Fruit fly (Drosophila melanogaster) whole organism, wandering third instar larva: Measurements from ENCODE around the gene nop5.

Experiments
- CG32264 ChIP-seq: fragments of 200-800 bp; sonication (Bioruptor generic); optimal IDR thresholded peaks from 2 replicates; lab custom pipeline; 2016; ENCODE audit warnings: missing biosample characterization, missing genetic modification characterization
- CG9705 ChIP-seq: fragments of 200-800 bp; sonication (Bioruptor generic); optimal IDR thresholded peaks from 2 replicates; lab custom pipeline; 2018; ENCODE audit warnings: missing biosample characterization, mild to moderate bottlenecking, missing genetic modification characterization
- CrebA ChIP-seq: fragments of 200-800 bp; sonication (Bioruptor generic); optimal IDR thresholded peaks from 2 replicates; lab custom pipeline; 2016; ENCODE audit warnings: missing biosample characterization, mild to moderate bottlenecking, missing genetic modification characterization, borderline replicate concordance
- Dfd ChIP-seq: fragments of >200 bp; optimal IDR thresholded peaks from 2 replicates; lab custom pipeline; 2017; ENCODE audit warnings: missing biosample characterization, missing genetic modification characterization
- Dif ChIP-seq: fragments of 200-275, 200-300 bp; sonication (Bioruptor generic); optimal IDR thresholded peaks from 2 replicates; lab custom pipeline; 2018; ENCODE audit warnings: missing biosample characterization, missing genetic modification characterization; ENCODE audit not compliant: partially characterized antibody
- GATAd ChIP-seq: sonication (Bioruptor generic); optimal IDR thresholded peaks from 2 replicates; lab custom pipeline; 2016; ENCODE audit warnings: missing biosample characterization, missing genetic modification characterization
- HLH106 ChIP-seq: fragments of 200-800 bp; optimal IDR thresholded peaks from 3 replicates; lab custom pipeline; 2019; ENCODE audit warnings: missing biosample characterization, mild to moderate bottlenecking, missing genetic modification characterization, moderate library complexity
- Hnf4 ChIP-seq: fragments of 200-800 bp; sonication (Bioruptor generic); optimal IDR thresholded peaks from 2 replicates; lab custom pipeline; 2016; ENCODE audit warnings: missing biosample characterization, mild to moderate bottlenecking, missing genetic modification characterization
- Hr78 ChIP-seq: fragments of >200 bp; optimal IDR thresholded peaks from 2 replicates; lab custom pipeline; 2017; ENCODE audit warnings: missing biosample characterization, missing genetic modification characterization
- Hr83 ChIP-seq: fragments of 200-300 bp; sonication (Bioruptor generic); optimal IDR thresholded peaks from 2 replicates; lab custom pipeline; 2016; ENCODE audit warnings: missing biosample characterization, mild to moderate bottlenecking, missing genetic modification characterization, moderate library complexity; ENCODE audit not compliant: poor library complexity, severe bottlenecking
- Jra ChIP-seq: sonication (Bioruptor generic); optimal IDR thresholded peaks from 2 replicates; lab custom pipeline; 2016; ENCODE audit warnings: missing biosample characterization, missing genetic modification characterization
- Mio ChIP-seq: sonication (Bioruptor generic); optimal IDR thresholded peaks from 2 replicates; lab custom pipeline; 2016; ENCODE audit warnings: missing biosample characterization, missing genetic modification characterization
- Myc ChIP-seq: fragments of >200 bp; optimal IDR thresholded peaks from 2 replicates; lab custom pipeline; 2017
- N ChIP-seq: fragments of >200 bp; optimal IDR thresholded peaks from 2 replicates; lab custom pipeline; 2018; ENCODE audit warnings: missing biosample characterization, missing external identifiers, missing genetic modification characterization
- OdsH ChIP-seq: fragments of 200-800 bp; sonication (Bioruptor generic); optimal IDR thresholded peaks from 2 replicates; lab custom pipeline; 2016; ENCODE audit warnings: missing biosample characterization, mild to moderate bottlenecking, missing genetic modification characterization
- Rel ChIP-seq, 2 experiments: fragments of 200-800 bp; sonication (Bioruptor generic) in 1 of 2; optimal IDR thresholded peaks; 2 replicates in 1 of 2; 3 replicates in 1 of 2; lab custom pipeline; 2016 to 2019; ENCODE audit warnings: mild to moderate bottlenecking in 2 of 2, missing biosample characterization in 2 of 2, missing genetic modification characterization in 2 of 2, moderate library complexity in 1 of 2
- Sp1 ChIP-seq: fragments of 200-800 bp; sonication (Bioruptor generic); optimal IDR thresholded peaks from 3 replicates; lab custom pipeline; 2019; ENCODE audit warnings: missing biosample characterization, mild to moderate bottlenecking, missing genetic modification characterization, moderate library complexity
- brk ChIP-seq: fragments of 200-800 bp; sonication (Bioruptor generic); optimal IDR thresholded peaks from 2 replicates; lab custom pipeline; 2016; ENCODE audit warnings: missing biosample characterization, mild to moderate bottlenecking, missing genetic modification characterization
- dl ChIP-seq, 2 experiments: fragments of 175-275, 200-275 bp in 1 of 2; fragments of 200-275 bp in 1 of 2; sonication (Bioruptor generic); optimal IDR thresholded peaks; lab custom pipeline; 2018; ENCODE audit warnings: mild to moderate bottlenecking in 2 of 2, missing biosample characterization in 2 of 2, missing genetic modification characterization in 2 of 2, moderate library complexity in 2 of 2; ENCODE audit not compliant: partially characterized antibody in 2 of 2, insufficient read depth in 1 of 2
- dsf ChIP-seq: sonication (Bioruptor generic); optimal IDR thresholded peaks from 2 replicates; lab custom pipeline; 2016; ENCODE audit warnings: missing biosample characterization, missing genetic modification characterization, borderline replicate concordance
- ey ChIP-seq: fragments of 200-800 bp; sonication (Bioruptor generic); optimal IDR thresholded peaks from 2 replicates; lab custom pipeline; 2016; ENCODE audit warnings: missing biosample characterization, missing genetic modification characterization
- foxo ChIP-seq, 2 experiments: fragments of 200-800 bp; sonication (Bioruptor generic); optimal IDR thresholded peaks; 2 replicates in 1 of 2; 3 replicates in 1 of 2; lab custom pipeline; 2016 to 2017; ENCODE audit warnings: missing biosample characterization in 2 of 2, missing genetic modification characterization in 2 of 2
- h ChIP-seq: fragments of 200-800 bp; sonication (Bioruptor generic); optimal IDR thresholded peaks from 3 replicates; lab custom pipeline; 2016; ENCODE audit warnings: missing biosample characterization, mild to moderate bottlenecking, missing genetic modification characterization
- jim ChIP-seq: fragments of 175-275, 200-325 bp; sonication (Bioruptor generic); optimal IDR thresholded peaks from 2 replicates; lab custom pipeline; 2016; ENCODE audit warnings: missing biosample characterization, mild to moderate bottlenecking, missing genetic modification characterization
- lola ChIP-seq: fragments of >200 bp; optimal IDR thresholded peaks from 2 replicates; lab custom pipeline; 2017; ENCODE audit warnings: missing biosample characterization, missing genetic modification characterization
- pan ChIP-seq: fragments of >200 bp; optimal IDR thresholded peaks from 2 replicates; lab custom pipeline; 2017
- psq ChIP-seq: fragments of 200-800 bp; sonication (Bioruptor generic); optimal IDR thresholded peaks from 3 replicates; lab custom pipeline; 2017; ENCODE audit warnings: missing biosample characterization, mild to moderate bottlenecking, missing genetic modification characterization, moderate library complexity
- rgr ChIP-seq: fragments of 200-800 bp; sonication (Bioruptor generic); optimal IDR thresholded peaks from 3 replicates; lab custom pipeline; 2016; ENCODE audit warnings: missing biosample characterization, mild to moderate bottlenecking, missing genetic modification characterization
- sage ChIP-seq: fragments of 200-800 bp; sonication (Bioruptor generic); optimal IDR thresholded peaks from 2 replicates; lab custom pipeline; 2016; ENCODE audit warnings: missing biosample characterization, mild to moderate bottlenecking, missing genetic modification characterization
- sv ChIP-seq: fragments of 200-800 bp; sonication (Bioruptor generic); optimal IDR thresholded peaks from 3 replicates; lab custom pipeline; 2016; ENCODE audit warnings: missing biosample characterization, missing genetic modification characterization
- usp ChIP-seq: fragments of >200 bp; optimal IDR thresholded peaks from 2 replicates; lab custom pipeline; 2017; ENCODE audit warnings: missing biosample characterization, missing genetic modification characterization
- woc ChIP-seq: sonication (Bioruptor generic); optimal IDR thresholded peaks from 2 replicates; lab custom pipeline; 2016; ENCODE audit warnings: missing biosample characterization, mild to moderate bottlenecking, missing genetic modification characterization

nop5 gene

DNA sequence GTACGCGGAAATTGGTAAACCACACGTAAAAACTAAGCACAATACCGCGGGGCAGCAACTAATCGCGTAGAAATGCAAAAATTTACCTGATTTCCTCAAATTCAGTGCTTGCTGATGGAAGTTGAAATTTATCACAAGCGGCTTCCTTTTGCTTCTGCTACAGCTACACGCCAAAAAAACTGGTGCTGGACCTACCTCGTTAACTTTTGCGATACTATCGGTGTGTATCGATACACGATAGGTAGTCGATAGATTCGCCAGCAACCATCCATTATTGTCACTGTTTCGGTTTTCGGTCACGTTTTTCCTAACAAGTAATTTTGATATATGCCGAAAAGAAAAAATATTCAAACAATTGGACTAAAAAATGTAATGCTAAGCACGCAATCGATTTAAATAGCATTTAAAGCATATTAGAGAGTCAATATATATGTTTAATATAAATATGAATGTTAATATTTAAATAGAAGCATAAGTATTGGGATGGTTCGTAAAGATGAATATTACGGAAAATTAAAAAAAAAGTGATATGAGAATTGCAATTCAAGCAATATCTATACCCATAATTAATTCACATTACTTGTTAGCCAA, 49.0 kb upstream of the nop5 start, which contains the start of gene Sumo:
TSS of gene Sumo (minus strand) at position 223 of the 591 bp plus-strand sequence.
- TF ChIP-seq jim (GFP tag; lab: Kevin White, UChicago) (no peak), Rel (GFP tag; optimal IDR thresholded peaks at IDR 0.05; lab: Kevin White, UChicago) (no peak), Rel (tag; optimal IDR thresholded peaks at IDR 0.05; lab: Kevin White, UChicago) (peak; percentile 13), Myc (lab: Kevin White, UChicago) (no peak), Hr83 (GFP tag; lab: Kevin White, UChicago) (peak; percentile 94), psq (no peak), Mio (no peak), Sp1 (peak; percentile 21), HLH106 (tag; lab: Kevin White, UChicago) (peak; percentile 11), woc (peak; percentile 47), rgr (peak; percentile 22), usp (GFP tag; lab: Kevin White, UChicago) (no peak), h (GFP tag; lab: Kevin White, UChicago) (no peak), Dif (no peak), Jra (GFP tag; lab: Kevin White, UChicago) (peak; percentile 62)

DNA sequence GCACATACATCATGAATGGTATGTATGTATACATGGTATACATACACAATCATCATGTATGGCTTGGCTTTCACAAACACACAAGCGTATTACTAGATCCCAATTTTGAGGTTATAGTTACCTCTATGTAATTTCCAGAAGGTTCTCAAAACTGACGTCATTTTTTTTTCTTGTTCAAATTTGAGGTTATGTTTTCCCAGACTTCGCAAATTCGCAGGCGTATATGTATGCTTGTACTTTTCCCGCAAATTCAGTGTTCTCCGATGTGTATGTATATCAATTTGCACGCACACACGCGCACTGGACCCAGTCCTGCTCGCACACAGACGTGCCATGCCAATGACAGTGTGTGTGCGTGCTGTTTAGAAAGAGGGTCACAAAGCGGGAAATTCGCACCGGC, 47.8 kb upstream of the nop5 start:
- peak; percentile 17 for TF ChIP-seq Sp1
- TF ChIP-seq Rel (GFP tag; optimal IDR thresholded peaks at IDR 0.05; lab: Kevin White, UChicago): no peak
- TF ChIP-seq Rel (tag; optimal IDR thresholded peaks at IDR 0.05; lab: Kevin White, UChicago): peak; percentile 37
- TF ChIP-seq HLH106 (tag; lab: Kevin White, UChicago): peak; percentile 3
- TF ChIP-seq Myc (lab: Kevin White, UChicago): no peak
- peak; percentile 11 for TF ChIP-seq psq
- TF ChIP-seq sv: no peak
- no peak for TF ChIP-seq OdsH
- no peak for TF ChIP-seq woc
- TF ChIP-seq brk (GFP tag; lab: Kevin White, UChicago): no peak
- TF ChIP-seq N (GFP tag; lab: Kevin White, UChicago): peak; percentile 31
- TF ChIP-seq, all 38 proteins: peak for 5

DNA sequence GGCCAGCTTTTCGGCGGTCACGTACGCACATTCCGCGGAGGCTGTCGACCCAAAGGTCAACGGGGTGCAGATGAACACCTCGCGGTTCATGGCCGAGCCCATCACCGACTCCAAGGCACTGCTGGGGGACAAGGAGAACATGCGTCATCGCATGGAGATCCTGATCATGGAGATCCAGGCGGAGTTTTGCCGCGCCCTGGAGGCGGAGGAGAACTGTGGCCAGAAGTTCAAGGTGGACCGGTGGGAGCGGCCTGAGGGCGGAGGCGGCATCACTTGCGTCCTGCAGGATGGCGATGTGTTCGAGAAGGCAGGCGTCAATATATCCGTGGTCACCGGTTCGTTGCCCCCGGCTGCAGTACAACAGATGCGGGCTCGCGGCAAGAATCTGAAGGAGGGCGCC, 46.1 kb upstream of the nop5 start:
- TF ChIP-seq Mio (no peak), HLH106 (tag; lab: Kevin White, UChicago) (no peak), pan (no peak), lola (GFP tag; lab: Kevin White, UChicago) (no peak), CG32264 (GFP tag; lab: Kevin White, UChicago) (no peak), Hr83 (GFP tag; lab: Kevin White, UChicago) (no peak), jim (GFP tag; lab: Kevin White, UChicago) (no peak), Rel (GFP tag; optimal IDR thresholded peaks at IDR 0.05; lab: Kevin White, UChicago) (no peak), Rel (tag; optimal IDR thresholded peaks at IDR 0.05; lab: Kevin White, UChicago) (no peak)

- TF ChIP-seq Dfd (GFP tag; lab: Kevin White, UChicago) (no peak), foxo (GFP tag; optimal IDR thresholded peaks at IDR 0.05; lab: Kevin White, UChicago) (peak in 1 of 2 experiments; percentile 46), CG9705 (peak; percentile 40), rgr (peak; percentile 57), Rel (GFP tag; optimal IDR thresholded peaks at IDR 0.05; lab: Kevin White, UChicago) (no peak), Rel (tag; optimal IDR thresholded peaks at IDR 0.05; lab: Kevin White, UChicago) (peak; percentile 47), Hr83 (GFP tag; lab: Kevin White, UChicago) (no peak), Myc (lab: Kevin White, UChicago) (peak; percentile 26), Sp1 (peak; percentile 75), dl (GFP tag; optimal IDR thresholded peaks at IDR 0.05; lab: Kevin White, UChicago; ENCODE audit: insufficient read depth in 1 of 2, partially characterized antibody in 2 of 2) (no peak), HLH106 (tag; lab: Kevin White, UChicago) (peak; percentile 77), psq (peak; percentile 47), h (GFP tag; lab: Kevin White, UChicago) (no peak), OdsH (peak; percentile 66)
These were observed 45.5 kb upstream of the nop5 start, which contains the start of the genes sip2 and Coprox for dm6 chr2L:6964022-6964434. sip2 (minus strand) TSS chr2L:6964074. Coprox (plus strand) TSS chr2L:6964421.

DNA sequence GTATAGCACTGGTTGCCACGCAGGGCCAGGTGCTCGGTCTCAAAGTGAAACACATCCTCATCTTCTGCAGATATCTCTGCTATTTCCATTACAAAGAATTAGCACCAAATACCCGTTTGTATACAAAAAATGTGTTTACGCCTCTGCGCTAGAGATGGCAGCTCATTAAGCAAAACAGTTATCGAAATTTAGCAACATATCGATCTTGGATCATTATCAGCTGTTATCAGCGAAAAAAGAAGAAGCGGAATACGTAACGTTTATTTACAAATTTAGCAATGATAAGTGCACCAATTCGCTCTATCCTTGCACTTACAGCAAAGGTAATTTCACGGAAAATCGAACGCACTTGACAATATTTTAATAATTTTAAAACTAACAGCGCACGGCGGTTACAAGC, 41.6 kb upstream of the nop5 start, which contains the start of the genes Atac1 and Hmgcl:
TSS of gene Atac1 (minus strand) at position 164 of the 400 bp plus-strand sequence.
TSS of gene Hmgcl (plus strand) at position 213 of the 400 bp plus-strand sequence.
- TF ChIP-seq lola (GFP tag; lab: Kevin White, UChicago) (no peak), Jra (GFP tag; lab: Kevin White, UChicago) (no peak), brk (GFP tag; lab: Kevin White, UChicago) (no peak), jim (GFP tag; lab: Kevin White, UChicago) (no peak)

dm6 chr2L:6956725-6957124, 38.2 kb upstream of the nop5 start, which contains the start of the genes CG13775 and CG3430:
CG13775 (minus strand) TSS chr2L:6956950.
CG3430 (plus strand) TSS chr2L:6957008.
- no peak for TF ChIP-seq pan
- TF ChIP-seq Hnf4: no peak
- TF ChIP-seq Dif: no peak
- no peak for TF ChIP-seq foxo (GFP tag; optimal IDR thresholded peaks at IDR 0.05; lab: Kevin White, UChicago)
- no peak for TF ChIP-seq dl (GFP tag; optimal IDR thresholded peaks at IDR 0.05; lab: Kevin White, UChicago; ENCODE audit: insufficient read depth in 1 of 2, partially characterized antibody in 2 of 2)
- no peak for TF ChIP-seq jim (GFP tag; lab: Kevin White, UChicago)
- no peak for TF ChIP-seq usp (GFP tag; lab: Kevin White, UChicago)
- TF ChIP-seq CG32264 (GFP tag; lab: Kevin White, UChicago): no peak
- TF ChIP-seq CrebA: no peak
- TF ChIP-seq sage (GFP tag; lab: Kevin White, UChicago): no peak
- peak; percentile 5 for TF ChIP-seq OdsH
- peak; percentile 33 for TF ChIP-seq Myc (lab: Kevin White, UChicago)
- peak; percentile 0 for TF ChIP-seq psq
- TF ChIP-seq GATAd (GFP tag; lab: Kevin White, UChicago): no peak
- TF ChIP-seq Hr78 (GFP tag; lab: Kevin White, UChicago): no peak
- TF ChIP-seq HLH106 (tag; lab: Kevin White, UChicago): peak; percentile 39
- no peak for TF ChIP-seq dsf
- TF ChIP-seq sv: no peak
- TF ChIP-seq ey (GFP tag; lab: Kevin White, UChicago): no peak
